Worm (Caenorhabditis elegans) whole organism, L3 larva: ENCODE measurements around the gene ZK867.2.

Experiments
- ceh-82 ChIP-seq: fragments of 150-350 bp; optimal IDR thresholded peaks from 2 replicates; lab custom pipeline; 2014; ENCODE audit warnings: missing biosample characterization, missing genetic modification characterization
- daf-12 ChIP-seq: fragments of 150-350 bp; optimal IDR thresholded peaks from 2 replicates; lab custom pipeline; 2014; ENCODE audit warnings: missing biosample characterization, missing genetic modification reagents, missing genetic modification characterization
- egl-27 ChIP-seq: sonication (generic microtip); optimal IDR thresholded peaks from 4 replicates; lab custom pipeline; 2017; ENCODE audit warnings: missing biosample characterization, missing genetic modification reagents, missing genetic modification characterization
- egl-5 ChIP-seq: fragments of 150-350 bp; optimal IDR thresholded peaks from 2 replicates; lab custom pipeline; 2017; ENCODE audit warnings: missing biosample characterization, missing genetic modification reagents, missing genetic modification characterization, inconsistent platforms
- elt-3 ChIP-seq, 3 experiments: fragments of 150-350 bp in 1 of 3; sonication (generic microtip) in 2 of 3; optimal IDR thresholded peaks; 2 replicates in 2 of 3; 4 replicates in 1 of 3; lab custom pipeline; 2014 to 2017; ENCODE audit warnings: missing biosample characterization in 3 of 3, missing genetic modification characterization in 3 of 3
- fos-1 ChIP-seq: fragments of 150-350 bp; optimal IDR thresholded peaks from 2 replicates; lab custom pipeline; 2014; ENCODE audit warnings: missing biosample characterization, missing genetic modification characterization
- hmg-11 ChIP-seq: sonication (generic microtip); optimal IDR thresholded peaks from 2 replicates; lab custom pipeline; 2016; ENCODE audit warnings: missing genetic modification characterization, missing compliant biosample characterization
- nfya-1 ChIP-seq: sonication (generic microtip); optimal IDR thresholded peaks from 2 replicates; lab custom pipeline; 2017; ENCODE audit warnings: missing genetic modification characterization, mild to moderate bottlenecking, missing compliant biosample characterization, antibody characterized with exemption, moderate library complexity; ENCODE audit not compliant: insufficient read depth
- nhr-11 ChIP-seq: fragments of 150-350 bp; optimal IDR thresholded peaks from 2 replicates; lab custom pipeline; 2014; ENCODE audit warnings: missing biosample characterization, missing genetic modification characterization
- nhr-23 ChIP-seq: fragments of 150-350 bp; optimal IDR thresholded peaks from 2 replicates; lab custom pipeline; 2014; ENCODE audit warnings: missing biosample characterization, missing genetic modification reagents, missing genetic modification characterization
- nhr-237 ChIP-seq: fragments of 150-350 bp; optimal IDR thresholded peaks from 2 replicates; lab custom pipeline; 2014; ENCODE audit warnings: missing biosample characterization, missing genetic modification characterization
- nhr-77 ChIP-seq: fragments of 150-350 bp; optimal IDR thresholded peaks from 2 replicates; lab custom pipeline; 2014; ENCODE audit warnings: missing biosample characterization, missing genetic modification characterization
- pha-4 ChIP-seq: fragments of 150-350 bp; optimal IDR thresholded peaks from 2 replicates; lab custom pipeline; 2014; ENCODE audit warnings: missing biosample characterization, missing genetic modification reagents, missing genetic modification characterization
- unc-62 ChIP-seq: fragments of 150-350 bp; sonication (generic microtip); optimal IDR thresholded peaks from 4 replicates; lab custom pipeline; 2014; ENCODE audit warnings: missing biosample characterization, missing genetic modification reagents, missing genetic modification characterization

DNA sequence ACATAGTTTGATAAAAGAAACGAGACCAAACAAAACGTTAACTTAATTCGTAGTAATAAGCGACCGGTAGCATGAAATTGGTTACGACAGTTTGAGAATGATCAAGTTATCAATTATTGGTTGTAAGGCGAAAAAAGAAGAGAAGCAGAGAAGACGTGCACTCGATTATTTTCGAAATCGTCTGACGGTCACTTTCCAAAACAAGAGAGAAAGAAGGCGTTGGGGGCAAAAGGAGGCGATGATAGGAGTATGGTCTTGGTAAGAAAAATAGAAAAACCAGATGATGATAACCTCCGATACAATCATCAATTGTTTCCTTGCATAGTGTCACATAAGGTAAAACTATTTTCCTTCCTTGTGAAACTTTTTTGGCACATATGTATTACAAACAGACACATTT lies 49.0 kb upstream of the ZK867.2 start:
- TF ChIP-seq elt-3 (tag; optimal IDR thresholded peaks at IDR 0.05; lab: Kevin White, UChicago) = no peak
- TF ChIP-seq egl-5 = no peak
- TF ChIP-seq nhr-77 (tag; lab: Kevin White, UChicago) = no peak
- no peak for TF ChIP-seq unc-62 (GFP tag; lab: Kevin White, UChicago)
- no peak for TF ChIP-seq nhr-11
- TF ChIP-seq fos-1 = no peak
- TF ChIP-seq nfya-1 (tag; lab: Kevin White, UChicago) = no peak
- no peak for TF ChIP-seq nhr-237 (tag; lab: Kevin White, UChicago)
- TF ChIP-seq nhr-23 (tag; lab: Kevin White, UChicago) = peak; percentile 46
- no peak for TF ChIP-seq egl-27
- TF ChIP-seq daf-12 (tag; lab: Kevin White, UChicago) = no peak
- TF ChIP-seq hmg-11 (tag; lab: Kevin White, UChicago) = no peak
- no peak for TF ChIP-seq ceh-82
- no peak for TF ChIP-seq pha-4
